Worm (Caenorhabditis elegans) whole organism, L4 larva: ENCODE measurements around the gene rskd-1.
A peak's percentile ranks its signal among the peaks of the same experiment; 100 is the strongest.

ENCODE experiments used
- D1046.2 ChIP-seq: fragments of 200-800 bp; sonication (Bioruptor generic); IDR thresholded peaks from 2 replicates; pipeline ENCODE4 v1.3.6; 2022; ENCODE audit warnings: missing genetic modification characterization, missing compliant biosample characterization
- T20F7.1 ChIP-seq: fragments of 200-800 bp; sonication (Bioruptor generic); optimal IDR thresholded peaks from 2 replicates; lab custom pipeline; 2018; ENCODE audit warnings: mild to moderate bottlenecking, missing genetic modification characterization, missing compliant biosample characterization
- Y105C5A.15 ChIP-seq: fragments of 200-800 bp; sonication (Bioruptor generic); IDR thresholded peaks from 2 replicates; pipeline ENCODE4 v1.3.6; 2022; ENCODE audit warnings: missing genetic modification characterization, missing compliant biosample characterization
- Y48G9A.11 ChIP-seq: fragments of 200-800 bp; sonication (Bioruptor generic); IDR thresholded peaks from 2 replicates; pipeline ENCODE4 v1.3.6; 2022; ENCODE audit warnings: missing genetic modification reagents, missing genetic modification characterization, missing compliant biosample characterization
- ZK337.2 ChIP-seq: fragments of 200-800 bp; sonication (Bioruptor generic); IDR thresholded peaks from 2 replicates; pipeline ENCODE4 v1.3.6; 2022; ENCODE audit warnings: missing genetic modification reagents, missing genetic modification characterization, missing compliant biosample characterization
- aha-1 ChIP-seq: fragments of 150-350 bp; peaks from one replicate; lab custom pipeline; 2014; ENCODE audit warnings: missing biosample characterization, missing genetic modification characterization
- aly-2 ChIP-seq: sonication (generic microtip); optimal IDR thresholded peaks from 2 replicates; lab custom pipeline; 2018; ENCODE audit warnings: missing biosample characterization, missing genetic modification characterization
- ceh-20 ChIP-seq: fragments of 200-800 bp; sonication (Bioruptor generic); IDR thresholded peaks from 2 replicates; pipeline ENCODE4 v1.3.6; 2022; ENCODE audit warnings: missing genetic modification reagents, missing genetic modification characterization, missing compliant biosample characterization
- ceh-28 ChIP-seq: fragments of 150-350 bp; optimal IDR thresholded peaks from 2 replicates; lab custom pipeline; 2014; ENCODE audit warnings: missing biosample characterization, missing genetic modification reagents, missing genetic modification characterization
- ceh-32 ChIP-seq: sonication (generic microtip); optimal IDR thresholded peaks from 2 replicates; lab custom pipeline; 2016; ENCODE audit warnings: mild to moderate bottlenecking, missing genetic modification characterization, missing compliant biosample characterization; ENCODE audit not compliant: poor library complexity
- ceh-44 ChIP-seq: fragments of 200-800 bp; sonication (Bioruptor generic); IDR thresholded peaks from 2 replicates; pipeline ENCODE4 v1.3.6; 2022; ENCODE audit warnings: missing genetic modification reagents, missing genetic modification characterization, missing compliant biosample characterization
- ceh-82 ChIP-seq: sonication (generic microtip); optimal IDR thresholded peaks from 2 replicates; lab custom pipeline; 2017; ENCODE audit warnings: missing biosample characterization, missing genetic modification characterization
- ctbp-1 ChIP-seq: fragments of 200-800 bp; sonication (Bioruptor generic); IDR thresholded peaks from 2 replicates; pipeline ENCODE4 v1.3.6; 2022; ENCODE audit warnings: missing genetic modification reagents, missing genetic modification characterization, missing compliant biosample characterization
- daf-16 ChIP-seq, 3 experiments: sonication (generic microtip); optimal IDR thresholded peaks; 2 replicates each; lab custom pipeline; 2016 to 2017; ENCODE audit warnings: missing genetic modification characterization in 3 of 3, missing genetic modification reagents in 3 of 3, mild to moderate bottlenecking in 2 of 3, missing compliant biosample characterization in 2 of 3, missing biosample characterization in 1 of 3, moderate library complexity in 1 of 3
- dmd-6 ChIP-seq: fragments of 200-800 bp; sonication (Bioruptor generic); IDR thresholded peaks from 2 replicates; pipeline ENCODE4 v1.3.6; 2022; ENCODE audit warnings: missing genetic modification reagents, missing genetic modification characterization, missing compliant biosample characterization
- dpl-1 ChIP-seq: fragments of 150-350 bp; optimal IDR thresholded peaks from 2 replicates; lab custom pipeline; 2014; ENCODE audit warnings: missing biosample characterization, missing genetic modification reagents, missing genetic modification characterization
- dve-1 ChIP-seq: sonication (generic microtip); optimal IDR thresholded peaks from 2 replicates; lab custom pipeline; 2017; ENCODE audit warnings: antibody characterized with exemption, mild to moderate bottlenecking, missing genetic modification characterization, missing compliant biosample characterization; ENCODE audit not compliant: insufficient read depth
- hif-1 ChIP-seq, 2 experiments: sonication (generic microtip); optimal IDR thresholded peaks; 2 replicates each; lab custom pipeline; 2016 to 2017; ENCODE audit warnings: missing compliant biosample characterization in 2 of 2, missing genetic modification characterization in 2 of 2, missing genetic modification reagents in 2 of 2, missing genotype in 2 of 2, mild to moderate bottlenecking in 1 of 2
- hlh-30 ChIP-seq: sonication (generic microtip); optimal IDR thresholded peaks from 2 replicates; lab custom pipeline; 2017; ENCODE audit warnings: antibody characterized with exemption, mild to moderate bottlenecking, missing genetic modification characterization, missing compliant biosample characterization; ENCODE audit not compliant: insufficient read depth
- hmg-1.1 ChIP-seq: fragments of 200-800 bp; sonication (Bioruptor generic); IDR thresholded peaks from 2 replicates; pipeline ENCODE4 v1.3.6; 2022; ENCODE audit warnings: missing genetic modification reagents, missing genetic modification characterization, missing compliant biosample characterization
- jun-1 ChIP-seq: fragments of 150-350 bp; optimal IDR thresholded peaks from 2 replicates; lab custom pipeline; 2014; ENCODE audit warnings: missing biosample characterization, missing genetic modification reagents, missing genetic modification characterization
- lim-7 ChIP-seq: fragments of 200-800 bp; sonication (Bioruptor generic); IDR thresholded peaks from 2 replicates; pipeline ENCODE4 v1.3.6; 2022; ENCODE audit warnings: missing genetic modification characterization, missing compliant biosample characterization
- lin-1 ChIP-seq: fragments of 200-800 bp; sonication (Bioruptor generic); IDR thresholded peaks from 2 replicates; pipeline ENCODE4 v1.3.6; 2022; ENCODE audit warnings: missing genetic modification reagents, missing genetic modification characterization, missing compliant biosample characterization
- lin-15B ChIP-seq: fragments of 150-350 bp; sonication (generic microtip); optimal IDR thresholded peaks from 3 replicates; lab custom pipeline; 2014; ENCODE audit warnings: missing biosample characterization, missing genetic modification characterization
- lin-38 ChIP-seq: fragments of 200-800 bp; sonication (Bioruptor generic); IDR thresholded peaks from 2 replicates; pipeline ENCODE4 v1.3.6; 2022; ENCODE audit warnings: missing genetic modification reagents, missing genetic modification characterization, missing compliant biosample characterization
- lsy-2 ChIP-seq, 2 experiments: fragments of 150-350 bp in 1 of 2; sonication (generic microtip) in 1 of 2; optimal IDR thresholded peaks; 2 replicates each; lab custom pipeline; 2014 to 2017; ENCODE audit warnings: missing biosample characterization in 2 of 2, missing genetic modification characterization in 2 of 2
- mep-1 ChIP-seq: fragments of 150-350 bp; sonication (generic microtip); optimal IDR thresholded peaks from 3 replicates; lab custom pipeline; 2014; ENCODE audit warnings: missing biosample characterization, missing genetic modification characterization
- nhr-102 ChIP-seq: sonication (generic microtip); optimal IDR thresholded peaks from 2 replicates; lab custom pipeline; 2016; ENCODE audit warnings: mild to moderate bottlenecking, missing genetic modification characterization, moderate library complexity, missing compliant biosample characterization
- nhr-11 ChIP-seq: fragments of 150-350 bp; optimal IDR thresholded peaks from 2 replicates; lab custom pipeline; 2014; ENCODE audit warnings: missing biosample characterization, missing genetic modification characterization
- nhr-6 ChIP-seq: fragments of 150-350 bp; optimal IDR thresholded peaks from 2 replicates; lab custom pipeline; 2014; ENCODE audit warnings: missing biosample characterization, missing genetic modification characterization
- nhr-76 ChIP-seq: fragments of 150-350 bp; optimal IDR thresholded peaks from 2 replicates; lab custom pipeline; 2014; ENCODE audit warnings: missing biosample characterization, missing genetic modification characterization
- pha-4 ChIP-seq, 2 experiments: fragments of 150-350 bp in 1 of 2; fragments of 200-800 bp in 1 of 2; sonication (Bioruptor generic) in 1 of 2; IDR thresholded peaks in 1 of 2; optimal IDR thresholded peaks in 1 of 2; 2 replicates each; pipeline versions ENCODE4 v1.3.6 to Lab custom; 2014 to 2022; ENCODE audit warnings: missing genetic modification characterization in 2 of 2, missing genetic modification reagents in 2 of 2, missing biosample characterization in 1 of 2, missing compliant biosample characterization in 1 of 2
- rbr-2 ChIP-seq: sonication (generic microtip); optimal IDR thresholded peaks from 2 replicates; lab custom pipeline; 2016; ENCODE audit warnings: missing genotype, missing genetic modification characterization, missing compliant biosample characterization
- sdz-12 ChIP-seq: fragments of 200-800 bp; sonication (Bioruptor generic); optimal IDR thresholded peaks from 2 replicates; lab custom pipeline; 2018; ENCODE audit warnings: mild to moderate bottlenecking, missing genetic modification characterization, missing compliant biosample characterization
- spr-3 ChIP-seq: fragments of 200-800 bp; sonication (Bioruptor generic); optimal IDR thresholded peaks from 2 replicates; lab custom pipeline; 2018; ENCODE audit warnings: mild to moderate bottlenecking, missing genetic modification characterization, missing compliant biosample characterization
- tag-97 ChIP-seq: fragments of 200-800 bp; sonication (Bioruptor generic); IDR thresholded peaks from 2 replicates; pipeline ENCODE4 v1.3.6; 2022; ENCODE audit warnings: missing genetic modification characterization, missing compliant biosample characterization
- unc-130 ChIP-seq: sonication (generic microtip); optimal IDR thresholded peaks from 2 replicates; lab custom pipeline; 2016; ENCODE audit warnings: missing genetic modification reagents, missing genetic modification characterization, missing compliant biosample characterization
- vab-7 ChIP-seq: fragments of 200-800 bp; sonication (Bioruptor generic); IDR thresholded peaks from 2 replicates; pipeline ENCODE4 v1.3.6; 2022; ENCODE audit warnings: missing genetic modification reagents, missing genetic modification characterization, missing compliant biosample characterization
- zag-1 ChIP-seq: fragments of 150-350 bp; optimal IDR thresholded peaks from 2 replicates; lab custom pipeline; 2014; ENCODE audit warnings: missing biosample characterization, missing genetic modification characterization
- ztf-7 ChIP-seq: fragments of 150-350 bp; optimal IDR thresholded peaks from 2 replicates; lab custom pipeline; 2014; ENCODE audit warnings: missing biosample characterization, missing genetic modification characterization

rskd-1 gene

DNA sequence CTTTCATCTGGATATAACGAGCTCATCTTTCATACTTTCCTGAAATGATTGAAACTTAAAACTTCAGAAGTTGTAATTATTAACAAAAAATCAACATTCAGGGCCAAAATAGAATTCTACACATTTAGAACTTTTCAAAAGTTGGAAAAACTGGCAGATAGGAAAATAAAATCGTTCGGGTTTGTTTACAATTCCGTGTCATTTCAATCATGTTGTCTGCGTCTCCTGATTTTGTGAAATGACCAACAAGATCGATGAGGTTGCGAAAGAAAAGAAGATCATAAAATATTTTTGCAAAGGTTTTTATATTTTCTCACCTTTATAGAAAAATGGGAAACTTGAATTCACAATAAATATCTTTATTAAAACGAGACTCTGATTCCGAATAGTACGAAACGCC is at the start of gene rskd-1:
Gene rskd-1, minus strand, starts transcription at position 39 of the 400 bp plus-strand sequence.
- TF ChIP-seq dve-1 (tag; lab: Kevin White, UChicago) (peak; percentile 17), hlh-30 (tag; lab: Kevin White, UChicago) (peak; percentile 38), aha-1 (tag; lab: Kevin White, UChicago) (no peak), jun-1 (no peak), T20F7.1 (GFP tag; lab: Kevin White, UChicago) (peak; percentile 40), ztf-7 (tag; lab: Kevin White, UChicago) (no peak), nhr-6 (tag; lab: Kevin White, UChicago) (peak; percentile 76), lsy-2 (tag; optimal IDR thresholded peaks at IDR 0.05; lab: Kevin White, UChicago) (peak in 1 of 2 experiments; percentile 40), ceh-28 (tag; lab: Kevin White, UChicago) (no peak), lim-7 (GFP tag; lab: Robert Waterston, UW) (no peak), rbr-2 (no peak), lin-38 (GFP tag; lab: Robert Waterston, UW) (peak; percentile 9; the same call in 1 of the 2 replicates), lin-1 (GFP tag; lab: Robert Waterston, UW) (no peak), dpl-1 (GFP tag; lab: Kevin White, UChicago) (peak; percentile 1), daf-16 (GFP tag; optimal IDR thresholded peaks at IDR 0.05; lab: Kevin White, UChicago) (peak in 1 of 2 experiments; percentile 10), daf-16 (tag; optimal IDR thresholded peaks at IDR 0.05; lab: Kevin White, UChicago) (peak; percentile 73), ceh-32 (tag; lab: Kevin White, UChicago) (no peak), hmg-1.1 (no peak), ceh-82 (tag; lab: Kevin White, UChicago) (no peak), mep-1 (tag; lab: Kevin White, UChicago) (peak; percentile 32), zag-1 (tag; lab: Kevin White, UChicago) (no peak), pha-4 (GFP tag; IDR thresholded peaks at IDR 0.05; lab: Robert Waterston, UW) (no peak), pha-4 (tag; optimal IDR thresholded peaks at IDR 0.05; lab: Kevin White, UChicago) (peak; percentile 78), vab-7 (GFP tag; lab: Robert Waterston, UW) (no peak), spr-3 (no peak)

DNA sequence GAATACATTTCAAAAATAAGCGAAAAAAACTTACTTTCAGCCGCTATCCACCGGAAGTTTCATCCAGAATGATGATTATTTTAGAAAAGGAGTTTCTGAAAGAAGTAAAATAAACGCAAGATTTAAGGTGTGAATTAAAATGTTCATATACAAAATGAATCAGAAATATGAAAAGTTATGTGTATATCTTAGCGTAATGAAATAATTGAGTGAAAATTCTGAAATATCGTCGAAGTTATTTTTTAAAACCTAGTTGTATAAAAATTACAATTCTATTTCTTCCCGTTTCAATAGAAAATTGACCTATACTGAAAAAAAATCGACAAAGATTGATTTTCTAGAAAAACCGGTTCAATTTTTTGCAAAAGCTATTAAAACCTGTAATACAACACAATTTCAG is 49.5 kb upstream of the rskd-1 start, which contains the start of gene twk-13:
Gene twk-13, minus strand, starts transcription at position 101 of the 400 bp plus-strand sequence.
- TF ChIP-seq ceh-82 (tag; lab: Kevin White, UChicago) (no peak), Y48G9A.11 (no peak)
- TF ChIP-seq, all 104 proteins: peak for 0

- TF ChIP-seq daf-16 (GFP tag; optimal IDR thresholded peaks at IDR 0.05; lab: Kevin White, UChicago) = peak in 1 of 2 experiments; percentile 94
- no peak for TF ChIP-seq daf-16 (tag; optimal IDR thresholded peaks at IDR 0.05; lab: Kevin White, UChicago)
- no peak for TF ChIP-seq zag-1 (tag; lab: Kevin White, UChicago)
- TF ChIP-seq nhr-11 (tag; lab: Kevin White, UChicago) = peak; percentile 45
- TF ChIP-seq Y105C5A.15 (GFP tag; lab: Robert Waterston, UW) = no peak
- peak; percentile 24 for TF ChIP-seq hlh-30 (tag; lab: Kevin White, UChicago)
Observed at ce11 chrV:12334387-12334786, 46.0 kb upstream of the rskd-1 start.

DNA sequence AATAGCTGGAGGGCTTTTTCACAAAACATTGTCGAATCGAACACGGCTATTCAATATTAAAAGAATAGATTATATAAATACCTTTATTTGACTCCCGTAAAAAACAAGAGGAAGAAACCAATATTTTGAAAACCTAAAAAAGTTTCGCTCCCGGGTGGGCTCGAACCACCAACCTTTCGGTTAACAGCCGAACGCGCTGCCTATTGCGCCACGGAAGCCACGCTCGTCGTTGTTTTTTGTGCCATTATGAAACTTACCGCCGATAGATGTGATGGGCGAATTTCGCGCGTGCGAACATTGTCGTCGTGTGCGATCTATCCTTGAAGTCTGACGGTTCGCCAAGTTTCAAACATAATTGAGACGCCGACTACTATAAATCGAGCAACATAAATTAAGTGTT is 43.4 kb upstream of the rskd-1 start:
- TF ChIP-seq lin-15B (tag; lab: Kevin White, UChicago) (no peak), D1046.2 (GFP tag; lab: Robert Waterston, UW) (0 out of 2 replicates have a peak, but pooled peaks have one; percentile 5), hlh-30 (tag; lab: Kevin White, UChicago) (peak; percentile 42), ztf-7 (tag; lab: Kevin White, UChicago) (no peak), ceh-44 (GFP tag; lab: Robert Waterston, UW) (peak; percentile 33; the same call in 1 of the 2 replicates), tag-97 (GFP tag; lab: Robert Waterston, UW) (no peak), aly-2 (tag; lab: Kevin White, UChicago) (no peak), ctbp-1 (GFP tag; lab: Robert Waterston, UW) (peak; percentile 68; the same call in 1 of the 2 replicates), unc-130 (GFP tag; lab: Kevin White, UChicago) (peak; percentile 53), hif-1 (tag; optimal IDR thresholded peaks at IDR 0.05; lab: Kevin White, UChicago) (peak in 1 of 2 experiments; percentile 24), vab-7 (GFP tag; lab: Robert Waterston, UW) (no peak; the same call in 1 of the 2 replicates), pha-4 (GFP tag; IDR thresholded peaks at IDR 0.05; lab: Robert Waterston, UW) (peak; percentile 44; the same call in 1 of the 2 replicates), pha-4 (tag; optimal IDR thresholded peaks at IDR 0.05; lab: Kevin White, UChicago) (no peak), dmd-6 (GFP tag; lab: Robert Waterston, UW) (no peak), dpl-1 (GFP tag; lab: Kevin White, UChicago) (peak; percentile 26), nhr-76 (tag; lab: Kevin White, UChicago) (no peak), ZK337.2 (GFP tag; lab: Robert Waterston, UW) (0 out of 2 replicates have a peak, but pooled peaks have one; percentile 22), nhr-102 (tag; lab: Kevin White, UChicago) (no peak), lsy-2 (tag; optimal IDR thresholded peaks at IDR 0.05; lab: Kevin White, UChicago) (peak in 1 of 2 experiments; percentile 40), nhr-11 (tag; lab: Kevin White, UChicago) (peak; percentile 10), daf-16 (GFP tag; optimal IDR thresholded peaks at IDR 0.05; lab: Kevin White, UChicago) (peak in 1 of 2 experiments; percentile 18), daf-16 (tag; optimal IDR thresholded peaks at IDR 0.05; lab: Kevin White, UChicago) (no peak), hmg-1.1 (peak; percentile 73), spr-3 (peak; percentile 45), sdz-12 (GFP tag; lab: Kevin White, UChicago) (peak; percentile 37), ceh-20 (0 out of 2 replicates have a peak, but pooled peaks have one; percentile 17), lim-7 (GFP tag; lab: Robert Waterston, UW) (peak; percentile 72)
